Worm (Caenorhabditis elegans): ENCODE data around the gene cex-2.

- TF ChIP-seq zag-1 (tag; optimal IDR thresholded peaks at IDR 0.05): no peak
- TF ChIP-seq dpl-1 (GFP tag; optimal IDR thresholded peaks at IDR 0.05): no peak
- TF ChIP-seq egl-27 (tag; optimal IDR thresholded peaks at IDR 0.05): no peak
These were observed 14.5 kb upstream of the cex-2 start, which contains the start of gene acr-7 for ce11 chrII:7849697-7850096.

Data from whole organism, L4 larva.